Worm (Caenorhabditis elegans) whole organism, L4 larva: ENCODE measurements around the gene unc-130.

Experiments used
- ama-1 ChIP-seq: fragments of 150-350 bp; optimal IDR thresholded peaks from 2 replicates; lab custom pipeline; 2014; ENCODE audit warnings: inconsistent platforms, mixed read lengths
- ceh-82 ChIP-seq: sonication (generic microtip); optimal IDR thresholded peaks from 2 replicates; lab custom pipeline; 2017; ENCODE audit warnings: missing biosample characterization, missing genetic modification characterization
- lin-13 ChIP-seq: fragments of 150-350 bp; optimal IDR thresholded peaks from 2 replicates; lab custom pipeline; 2014; ENCODE audit warnings: missing biosample characterization, missing genetic modification reagents, missing genetic modification characterization
- nhr-11 ChIP-seq: fragments of 150-350 bp; optimal IDR thresholded peaks from 2 replicates; lab custom pipeline; 2014; ENCODE audit warnings: missing biosample characterization, missing genetic modification characterization
- ztf-11 ChIP-seq: fragments of 150-350 bp; optimal IDR thresholded peaks from 2 replicates; lab custom pipeline; 2014; ENCODE audit warnings: missing biosample characterization, missing genetic modification characterization

DNA sequence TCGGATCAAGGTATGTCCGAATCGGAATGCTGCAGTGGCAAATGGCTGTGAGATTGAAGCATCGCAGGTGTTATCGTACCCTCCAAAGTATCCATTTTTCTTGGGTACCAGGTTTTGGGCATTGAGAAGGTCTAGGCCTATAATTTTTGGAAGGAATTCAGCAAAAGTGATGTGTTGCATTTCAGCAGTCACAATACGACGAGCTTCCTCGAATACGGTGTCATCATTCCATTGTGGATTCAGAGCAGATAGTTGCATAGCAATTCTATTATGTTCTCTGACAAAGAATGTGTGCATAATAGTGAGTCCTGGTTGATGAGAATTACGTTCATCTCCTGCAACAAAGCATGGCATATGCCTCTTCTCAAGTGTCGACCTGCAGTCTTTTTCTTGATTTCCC is 38.8 kb upstream of the unc-130 start:
- TF ChIP-seq ama-1 = no peak
- no peak for TF ChIP-seq lin-13 (GFP tag; lab: Kevin White, UChicago)
- no peak for TF ChIP-seq nhr-11
- no peak for TF ChIP-seq ceh-82 (tag; lab: Kevin White, UChicago)
- TF ChIP-seq ztf-11 (tag; lab: Kevin White, UChicago) = no peak
